Worm (Caenorhabditis elegans) whole organism, L4/young adult: Measurements from ENCODE around the gene srj-32.

Source experiments
- W03F9.2 ChIP-seq: fragments of 150-350 bp; optimal IDR thresholded peaks from 2 replicates; lab custom pipeline; 2014; ENCODE audit warnings: missing biosample characterization, missing genetic modification characterization
- dao-5 ChIP-seq: sonication (generic microtip); optimal IDR thresholded peaks from 2 replicates; lab custom pipeline; 2016; ENCODE audit warnings: missing genotype, missing genetic modification characterization, moderate library complexity, missing compliant biosample characterization
- him-1 ChIP-seq: sonication (generic microtip); optimal IDR thresholded peaks from 2 replicates; lab custom pipeline; 2016; ENCODE audit warnings: missing genotype, missing genetic modification reagents, missing genetic modification characterization, missing compliant biosample characterization

DNA sequence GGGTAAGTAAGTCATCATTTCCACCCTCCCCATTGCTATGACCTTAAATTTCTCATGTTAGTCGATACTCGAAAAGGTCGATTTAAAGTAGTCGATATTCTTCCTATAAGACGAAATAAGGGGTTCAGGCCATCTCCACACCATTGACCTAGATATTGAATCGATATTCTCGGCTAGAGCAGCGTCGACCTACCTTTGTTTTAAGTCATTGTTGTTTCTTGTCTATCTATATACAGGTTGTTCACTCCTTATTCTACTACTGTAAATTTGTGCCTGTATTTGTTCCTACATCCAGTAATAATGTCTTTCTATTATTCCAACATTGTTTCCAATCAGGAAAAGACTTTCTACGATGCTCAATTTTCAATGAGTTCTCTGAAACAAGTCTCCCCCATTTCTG is 29.8 kb upstream of the srj-32 start, which contains the start of gene F10G2.4:
- no peak for TF ChIP-seq him-1 (tag; lab: Kevin White, UChicago)
- no peak for TF ChIP-seq W03F9.2
- no peak for TF ChIP-seq dao-5 (tag; lab: Kevin White, UChicago)
